Worm (Caenorhabditis elegans) whole organism, L2 larva: ENCODE measurements around the gene nhr-123.

Experiments
- alr-1 ChIP-seq: fragments of 150-350 bp; optimal IDR thresholded peaks from 2 replicates; lab custom pipeline; 2014; ENCODE audit warnings: missing biosample characterization, missing genetic modification characterization
- ama-1 ChIP-seq: fragments of 150-350 bp; optimal IDR thresholded peaks from 2 replicates; lab custom pipeline; 2018; ENCODE audit warnings: inconsistent platforms
- fos-1 ChIP-seq: fragments of 150-350 bp; optimal IDR thresholded peaks from 2 replicates; lab custom pipeline; 2014; ENCODE audit warnings: missing biosample characterization, missing genetic modification characterization
- lin-11 ChIP-seq: fragments of 150-350 bp; sonication (generic microtip); optimal IDR thresholded peaks from 2 replicates; lab custom pipeline; 2014; ENCODE audit warnings: missing biosample characterization, missing genetic modification characterization, inconsistent platforms, mixed read lengths
- mbf-1 ChIP-seq: sonication (generic microtip); optimal IDR thresholded peaks from 2 replicates; lab custom pipeline; 2017; ENCODE audit warnings: missing biosample characterization, missing genetic modification characterization
- nhr-11 ChIP-seq: fragments of 150-350 bp; optimal IDR thresholded peaks from 2 replicates; lab custom pipeline; 2014; ENCODE audit warnings: missing biosample characterization, missing genetic modification characterization
- nhr-77 ChIP-seq: fragments of 150-350 bp; optimal IDR thresholded peaks from 2 replicates; lab custom pipeline; 2014; ENCODE audit warnings: missing biosample characterization, missing genetic modification characterization
- snpc-4 ChIP-seq: fragments of 150-350 bp; optimal IDR thresholded peaks from 2 replicates; lab custom pipeline; 2014; ENCODE audit warnings: missing biosample characterization, missing genetic modification characterization
- unc-39 ChIP-seq: fragments of 150-350 bp; optimal IDR thresholded peaks from 2 replicates; lab custom pipeline; 2014; ENCODE audit warnings: missing biosample characterization, missing genetic modification characterization
- unc-62 ChIP-seq: fragments of 150-350 bp; optimal IDR thresholded peaks from 2 replicates; lab custom pipeline; 2014; ENCODE audit warnings: missing biosample characterization, missing genetic modification reagents, missing genetic modification characterization
- zag-1 ChIP-seq: fragments of 150-350 bp; optimal IDR thresholded peaks from 2 replicates; lab custom pipeline; 2014; ENCODE audit warnings: missing biosample characterization, missing genetic modification characterization
- ztf-11 ChIP-seq: sonication (generic microtip); optimal IDR thresholded peaks from 2 replicates; lab custom pipeline; 2017; ENCODE audit warnings: missing biosample characterization, missing genetic modification characterization
- ztf-4 ChIP-seq: fragments of 150-350 bp; optimal IDR thresholded peaks from 2 replicates; lab custom pipeline; 2014; ENCODE audit warnings: missing biosample characterization, missing genetic modification characterization

DNA sequence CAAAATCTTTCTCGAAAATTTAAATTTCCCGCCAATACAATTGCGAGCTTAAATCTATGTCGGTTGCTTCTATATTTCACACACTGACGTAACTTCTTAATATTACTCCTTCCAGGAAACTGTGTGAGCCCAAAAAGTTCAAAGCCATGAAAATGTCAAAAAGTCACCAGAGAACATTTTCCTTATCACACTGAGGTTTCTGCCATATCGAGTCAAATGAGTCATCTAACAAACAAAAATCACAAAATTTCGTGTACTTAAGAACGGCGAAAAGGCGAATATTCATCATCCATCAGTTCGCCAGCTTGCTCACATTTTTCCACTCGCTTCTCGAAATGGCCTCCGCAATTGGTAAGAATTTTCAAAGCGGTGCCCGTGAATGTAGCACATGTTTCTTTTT is 1.6 kb upstream of the nhr-123 start, which contains the start of gene M02H5.8:
- TF ChIP-seq snpc-4 (tag; lab: Kevin White, UChicago): no peak
- no peak for TF ChIP-seq zag-1 (tag; lab: Kevin White, UChicago)
- no peak for TF ChIP-seq alr-1 (tag; lab: Kevin White, UChicago)
- peak; percentile 95 for TF ChIP-seq fos-1
- no peak for TF ChIP-seq nhr-11 (tag; lab: Kevin White, UChicago)
- no peak for TF ChIP-seq mbf-1 (tag; lab: Kevin White, UChicago)
- TF ChIP-seq unc-62 (GFP tag; lab: Kevin White, UChicago): no peak
- TF ChIP-seq unc-39 (tag; lab: Kevin White, UChicago): no peak
- no peak for TF ChIP-seq ztf-4 (tag; lab: Kevin White, UChicago)
- TF ChIP-seq nhr-77: no peak
- no peak for TF ChIP-seq ama-1
- no peak for TF ChIP-seq ztf-11
- no peak for TF ChIP-seq lin-11 (tag; lab: Kevin White, UChicago)
